Worm (Caenorhabditis elegans) whole organism, L4 larva: ENCODE data around the gene snpc-3.4.

Experiments
- T26A8.4 ChIP-seq: fragments of 200-800 bp; sonication (Bioruptor generic); IDR thresholded peaks from 2 replicates; pipeline ENCODE4 v1.3.6; 2022; ENCODE audit warnings: missing genetic modification characterization, missing compliant biosample characterization
- attf-4 ChIP-seq: sonication (generic microtip); optimal IDR thresholded peaks from 3 replicates; lab custom pipeline; 2017; ENCODE audit warnings: missing biosample characterization, missing genetic modification characterization
- daf-19 ChIP-seq: fragments of 200-800 bp; sonication (Bioruptor generic); conservative IDR thresholded peaks from 2 replicates; pipeline ENCODE4 v1.3.6; 2022; ENCODE audit warnings: missing genetic modification characterization, missing compliant biosample characterization
- dmd-9 ChIP-seq: fragments of 200-800 bp; sonication (Bioruptor generic); IDR thresholded peaks from 2 replicates; pipeline ENCODE4 v1.3.6; 2022; ENCODE audit warnings: missing genetic modification reagents, missing genetic modification characterization, missing compliant biosample characterization
- fos-1 ChIP-seq: fragments of 150-350 bp; optimal IDR thresholded peaks from 2 replicates; lab custom pipeline; 2014; ENCODE audit warnings: missing biosample characterization, missing genetic modification characterization
- lim-7 ChIP-seq: fragments of 200-800 bp; sonication (Bioruptor generic); IDR thresholded peaks from 2 replicates; pipeline ENCODE4 v1.3.6; 2022; ENCODE audit warnings: missing genetic modification characterization, missing compliant biosample characterization
- lin-39 ChIP-seq: fragments of 150-350 bp; optimal IDR thresholded peaks from 2 replicates; lab custom pipeline; 2014; ENCODE audit warnings: missing biosample characterization, missing genetic modification reagents, missing genetic modification characterization
- mep-1 ChIP-seq: fragments of 150-350 bp; sonication (generic microtip); optimal IDR thresholded peaks from 3 replicates; lab custom pipeline; 2014; ENCODE audit warnings: missing biosample characterization, missing genetic modification characterization
- pqm-1 ChIP-seq: sonication (generic microtip); optimal IDR thresholded peaks from 2 replicates; lab custom pipeline; 2017; ENCODE audit warnings: missing biosample characterization, missing genetic modification characterization
- snpc-4 ChIP-seq: fragments of 150-350 bp; optimal IDR thresholded peaks from 2 replicates; lab custom pipeline; 2014; ENCODE audit warnings: missing biosample characterization, missing genetic modification characterization
- unc-130 ChIP-seq: sonication (generic microtip); optimal IDR thresholded peaks from 2 replicates; lab custom pipeline; 2016; ENCODE audit warnings: missing genetic modification reagents, missing genetic modification characterization, missing compliant biosample characterization
- unc-62 ChIP-seq, 3 experiments: fragments of 150-350 bp in 1 of 3; sonication (generic microtip); optimal IDR thresholded peaks in 2 of 3; peaks in 1 of 3; 1 replicate in 1 of 3; 2 replicates in 2 of 3; lab custom pipeline; 2014 to 2017; ENCODE audit warnings: missing biosample characterization in 3 of 3, missing genetic modification characterization in 3 of 3, missing genetic modification reagents in 3 of 3, missing genotype in 1 of 3

DNA sequence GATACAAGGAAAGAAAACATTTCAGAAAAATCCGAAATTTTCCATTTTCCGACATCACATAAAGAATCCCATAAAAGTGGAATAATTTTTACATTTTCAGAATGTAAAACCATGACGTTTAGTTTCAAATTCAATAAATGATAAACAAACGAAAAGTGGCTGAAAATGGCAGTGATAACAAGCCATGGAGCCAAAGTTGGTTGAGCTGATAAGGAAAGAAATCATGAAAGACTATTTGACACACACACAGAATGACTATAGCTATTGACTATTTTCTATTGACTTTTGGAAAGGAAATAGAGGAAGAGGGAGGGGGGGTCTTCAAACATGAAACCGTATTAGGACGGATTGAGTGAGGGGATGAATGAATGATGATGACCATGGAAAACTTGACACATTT lies 19.9 kb downstream of the snpc-3.4 start:
- TF ChIP-seq unc-62 (GFP tag; optimal IDR thresholded peaks at IDR 0.05 in 1 of 2; lab: Kevin White, UChicago) (peak in 1 of 2 experiments; percentile 35), unc-62 (tag; optimal IDR thresholded peaks at IDR 0.05; lab: Kevin White, UChicago) (no peak), daf-19 (GFP tag; lab: Robert Waterston, UW) (no peak), snpc-4 (tag; lab: Kevin White, UChicago) (no peak), lim-7 (GFP tag; lab: Robert Waterston, UW) (no peak), fos-1 (tag; lab: Kevin White, UChicago) (no peak), pqm-1 (peak; percentile 99), unc-130 (GFP tag; lab: Kevin White, UChicago) (no peak), mep-1 (tag; lab: Kevin White, UChicago) (no peak), attf-4 (tag; lab: Kevin White, UChicago) (no peak), dmd-9 (GFP tag; lab: Robert Waterston, UW) (no peak), lin-39 (tag; lab: Kevin White, UChicago) (no peak), T26A8.4 (GFP tag; lab: Robert Waterston, UW) (no peak)
